Worm (Caenorhabditis elegans): ENCODE measurements around the gene Y39A3A.2.

The Y39A3A.2 gene

DNA sequence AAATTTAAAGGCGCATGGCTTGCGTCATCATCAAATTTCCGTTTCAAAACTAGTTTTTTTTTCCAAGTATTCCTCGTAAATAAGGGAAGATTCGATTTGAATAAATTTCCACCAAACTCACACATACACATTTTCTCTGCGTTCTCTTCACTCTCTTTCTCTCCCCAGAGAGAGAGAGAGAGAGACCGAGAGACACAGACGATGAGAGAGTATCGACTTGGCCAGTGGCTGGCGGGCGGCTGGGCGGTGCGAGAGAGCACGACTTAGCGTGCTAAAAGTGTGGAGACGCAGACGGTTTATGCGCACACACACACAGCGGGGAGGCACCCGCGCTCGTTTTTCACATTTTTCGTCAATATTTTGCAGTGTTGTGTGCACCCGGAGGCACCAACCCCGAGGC lies 43.4 kb upstream of the Y39A3A.2 start (continued):
- TF ChIP-seq lsy-27 (tag; optimal IDR thresholded peaks at IDR 0.05; ENCODE audit: borderline replicate concordance, insufficient read depth) (no peak), Y95B8A.8 (GFP tag; IDR thresholded peaks at IDR 0.05) (no peak), snpc-1.1 (tag; optimal IDR thresholded peaks at IDR 0.05; ENCODE audit: insufficient read depth) (no peak), madf-6 (GFP tag; IDR thresholded peaks at IDR 0.05) (no peak), snpc-4 (GFP tag; optimal IDR thresholded peaks at IDR 0.05) (no peak), snpc-4 (tag; optimal IDR thresholded peaks at IDR 0.05) (peak in 2 of 4 experiments; percentile 9 to 33), madf-3 (GFP tag; IDR thresholded peaks at IDR 0.05) (no peak), lin-35 (GFP tag; optimal IDR thresholded peaks at IDR 0.05) (peak in 1 of 3 experiments; percentile 15), F37B4.10 (GFP tag; IDR thresholded peaks at IDR 0.05) (no peak), ceh-27 (GFP tag; optimal IDR thresholded peaks at IDR 0.05) (peak; percentile 79), let-607 (tag; optimal IDR thresholded peaks at IDR 0.05) (no peak), ekl-4 (GFP tag; IDR thresholded peaks at IDR 0.05) (0 out of 2 replicates have a peak, but pooled peaks have one; percentile 31), sptf-2 (GFP tag; optimal IDR thresholded peaks at IDR 0.05) (no peak), lir-1 (GFP tag; conservative IDR thresholded peaks at IDR 0.05) (no peak), lag-1 (GFP tag; IDR thresholded peaks at IDR 0.05) (no peak), F57A8.1 (GFP tag; optimal IDR thresholded peaks at IDR 0.05) (no peak), cebp-1 (GFP tag; IDR thresholded peaks at IDR 0.05) (no peak), cebp-1 (tag; optimal IDR thresholded peaks at IDR 0.05) (peak; percentile 63), attf-6 (GFP tag; IDR thresholded peaks at IDR 0.05) (no peak), F52B5.7 (tag; optimal IDR thresholded peaks at IDR 0.05) (peak; percentile 25), F22D6.2 (tag; optimal IDR thresholded peaks at IDR 0.05) (no peak), lin-40 (tag; optimal IDR thresholded peaks at IDR 0.05) (peak; percentile 63), nhr-90 (tag; optimal IDR thresholded peaks at IDR 0.05) (no peak), hmg-1.2 (GFP tag; IDR thresholded peaks at IDR 0.05) (peak; percentile 97)

DNA sequence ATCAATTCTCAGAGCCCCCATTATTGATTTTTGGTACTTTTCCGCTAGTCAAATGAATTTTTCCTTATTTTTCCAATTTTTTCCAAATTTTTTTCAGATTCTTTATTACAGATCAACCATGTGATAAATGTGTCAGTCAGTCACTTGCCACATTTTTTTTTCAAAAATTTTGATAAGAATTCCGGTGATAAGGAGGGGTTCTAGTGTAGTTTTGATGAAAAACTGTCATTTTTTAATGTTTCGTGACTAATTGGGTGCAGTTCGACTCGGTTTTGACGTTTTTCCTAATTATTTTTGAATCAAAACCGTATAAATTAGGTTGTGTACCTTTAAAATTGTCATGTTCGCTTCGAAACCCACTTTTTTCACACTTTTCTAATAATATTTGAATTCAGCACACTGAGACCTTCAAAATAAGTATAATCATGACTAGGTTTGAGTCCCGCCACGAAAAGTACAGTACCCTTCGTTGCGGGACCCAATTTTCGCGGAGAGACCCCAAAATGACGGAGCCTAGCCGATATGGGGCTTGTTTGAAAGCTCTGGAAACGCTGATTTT lies 42.4 kb upstream of the Y39A3A.2 start:
- no peak for TF ChIP-seq ceh-79 (tag; optimal IDR thresholded peaks at IDR 0.05)
- peak; percentile 52; the same call in 1 of the 2 replicates for TF ChIP-seq dox-1 (GFP tag; IDR thresholded peaks at IDR 0.05)
- no peak for TF ChIP-seq madf-6 (GFP tag; IDR thresholded peaks at IDR 0.05)
- no peak for TF ChIP-seq lag-1 (GFP tag; IDR thresholded peaks at IDR 0.05)
- no peak for TF ChIP-seq madf-10 (tag; optimal IDR thresholded peaks at IDR 0.05)
- no peak for TF ChIP-seq cebp-1 (GFP tag; IDR thresholded peaks at IDR 0.05)
- peak; percentile 21 for TF ChIP-seq cebp-1 (tag; optimal IDR thresholded peaks at IDR 0.05)
- TF ChIP-seq sea-2 (GFP tag; IDR thresholded peaks at IDR 0.05): no peak
- TF ChIP-seq nhr-80 (tag; optimal IDR thresholded peaks at IDR 0.05): peak; percentile 85
- TF ChIP-seq Y53G8AR.9 (GFP tag; conservative IDR thresholded peaks at IDR 0.05): 0 out of 2 replicates have a peak, but pooled peaks have one; percentile 37
- TF ChIP-seq ekl-4 (GFP tag; IDR thresholded peaks at IDR 0.05): peak; percentile 37; the same call in 1 of the 2 replicates
- peak; percentile 42 for TF ChIP-seq atf-7 (tag; optimal IDR thresholded peaks at IDR 0.05)
- 0 out of 2 replicates have a peak, but pooled peaks have one; percentile 15 for TF ChIP-seq hmg-1.2 (GFP tag; IDR thresholded peaks at IDR 0.05)
- no peak for TF ChIP-seq Y95B8A.8 (GFP tag; IDR thresholded peaks at IDR 0.05)
- no peak for TF ChIP-seq zim-3 (tag; optimal IDR thresholded peaks at IDR 0.05)
- TF ChIP-seq him-1 (tag; optimal IDR thresholded peaks at IDR 0.05): no peak
- peak; percentile 57; the same call in 1 of the 2 replicates for TF ChIP-seq let-526 (GFP tag; IDR thresholded peaks at IDR 0.05)
- TF ChIP-seq ztf-26 (tag; optimal IDR thresholded peaks at IDR 0.05): peak; percentile 28
- TF ChIP-seq attf-5 (GFP tag; optimal IDR thresholded peaks at IDR 0.05): peak; percentile 30
- TF ChIP-seq pha-4 (tag; optimal IDR thresholded peaks at IDR 0.05): peak; percentile 16
- peak in 1 of 2 experiments; percentile 50 for TF ChIP-seq let-607 (tag; optimal IDR thresholded peaks at IDR 0.05)
- TF ChIP-seq unc-62 (GFP tag; optimal IDR thresholded peaks at IDR 0.05): peak; percentile 71
- 0 out of 2 replicates have a peak, but pooled peaks have one; percentile 17 for TF ChIP-seq B0336.3 (GFP tag; IDR thresholded peaks at IDR 0.05)

Data from whole organism, young adult.